Worm (Caenorhabditis elegans): ENCODE data around the gene clec-47.

clec-47 gene

DNA sequence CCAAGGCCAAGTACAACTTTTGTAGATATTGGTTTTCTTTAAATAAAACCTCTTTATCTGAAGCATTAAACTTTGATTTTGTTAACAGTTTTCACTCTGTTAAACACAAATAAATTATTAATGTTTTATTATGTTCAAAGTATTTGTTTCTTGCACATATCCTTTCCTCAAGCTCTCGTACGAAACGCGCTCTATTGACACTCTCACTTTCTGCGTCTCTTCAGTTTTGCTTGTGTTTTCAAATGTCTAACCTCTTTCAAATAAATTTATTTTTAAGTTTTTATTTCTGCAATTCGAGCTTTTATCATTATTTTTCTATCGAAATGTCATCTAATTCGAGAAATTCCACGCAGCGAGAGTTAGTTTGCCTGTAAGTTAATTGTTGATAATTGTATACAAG, 31.8 kb upstream of the clec-47 start, which contains the start of gene K08F9.4 (continued):
- TF ChIP-seq ceh-62 (tag; optimal IDR thresholded peaks at IDR 0.05) = no peak
- TF ChIP-seq nhr-77 (tag; optimal IDR thresholded peaks at IDR 0.05) = no peak
- no peak for TF ChIP-seq nhr-11 (tag; optimal IDR thresholded peaks at IDR 0.05)
- TF ChIP-seq jun-1 (tag; optimal IDR thresholded peaks at IDR 0.05) = no peak

ce11 chrV:15147776-15148175, 27.8 kb upstream of the clec-47 start, which contains the start of gene T09F5.20:
Gene T09F5.20 (minus strand): TSS chrV:15147876.
- TF ChIP-seq ceh-62 (tag; optimal IDR thresholded peaks at IDR 0.05) (no peak), madf-9 (GFP tag; conservative IDR thresholded peaks at IDR 0.05) (no peak), nhr-48 (tag; optimal IDR thresholded peaks at IDR 0.05) (no peak), nhr-28 (tag; optimal IDR thresholded peaks at IDR 0.05) (no peak), pqm-1 (tag; optimal IDR thresholded peaks at IDR 0.05) (no peak), ZK337.2 (GFP tag; IDR thresholded peaks at IDR 0.05) (no peak), dmd-8 (GFP tag; IDR thresholded peaks at IDR 0.05) (no peak), fos-1 (tag; optimal IDR thresholded peaks at IDR 0.05) (no peak), ztf-7 (tag; optimal IDR thresholded peaks at IDR 0.05) (no peak), zfp-3 (GFP tag; conservative IDR thresholded peaks at IDR 0.05) (no peak), T26A8.4 (GFP tag; IDR thresholded peaks at IDR 0.05) (no peak), nhr-111 (GFP tag; optimal IDR thresholded peaks at IDR 0.05) (no peak), sdz-12 (GFP tag; optimal IDR thresholded peaks at IDR 0.05) (no peak), T20F7.1 (GFP tag; optimal IDR thresholded peaks at IDR 0.05) (no peak), ceh-44 (GFP tag; IDR thresholded peaks at IDR 0.05) (no peak), skn-1 (tag; optimal IDR thresholded peaks at IDR 0.05) (no peak), dmd-9 (GFP tag; IDR thresholded peaks at IDR 0.05) (no peak), rbr-2 (tag; optimal IDR thresholded peaks at IDR 0.05) (no peak), D1046.2 (GFP tag; IDR thresholded peaks at IDR 0.05) (no peak)

ce11 chrV:15148800-15149199, 26.8 kb upstream of the clec-47 start, which contains the start of gene T09F5.1:
Gene T09F5.1 (plus strand): TSS chrV:15149100.
- TF ChIP-seq R02D3.7 (tag; optimal IDR thresholded peaks at IDR 0.05) (no peak), spr-1 (tag; optimal IDR thresholded peaks at IDR 0.05) (no peak), pqm-1 (tag; optimal IDR thresholded peaks at IDR 0.05) (no peak), hif-1 (tag; optimal IDR thresholded peaks at IDR 0.05) (no peak), fkh-10 (GFP tag; optimal IDR thresholded peaks at IDR 0.05) (no peak), mep-1 (tag; optimal IDR thresholded peaks at IDR 0.05) (no peak), unc-62 (GFP tag; optimal IDR thresholded peaks at IDR 0.05 in 1 of 2) (no peak), unc-62 (tag; optimal IDR thresholded peaks at IDR 0.05) (no peak), ama-1 (optimal IDR thresholded peaks at IDR 0.05) (no peak), ctbp-1 (GFP tag; IDR thresholded peaks at IDR 0.05) (no peak), mxl-3 (GFP tag; optimal IDR thresholded peaks at IDR 0.05) (no peak), zfp-3 (GFP tag; conservative IDR thresholded peaks at IDR 0.05) (no peak), rbr-2 (tag; optimal IDR thresholded peaks at IDR 0.05) (no peak), snpc-1.2 (GFP tag; IDR thresholded peaks at IDR 0.05) (no peak), ces-1 (GFP tag; optimal IDR thresholded peaks at IDR 0.05) (no peak), snpc-4 (tag; optimal IDR thresholded peaks at IDR 0.05) (no peak)

DNA sequence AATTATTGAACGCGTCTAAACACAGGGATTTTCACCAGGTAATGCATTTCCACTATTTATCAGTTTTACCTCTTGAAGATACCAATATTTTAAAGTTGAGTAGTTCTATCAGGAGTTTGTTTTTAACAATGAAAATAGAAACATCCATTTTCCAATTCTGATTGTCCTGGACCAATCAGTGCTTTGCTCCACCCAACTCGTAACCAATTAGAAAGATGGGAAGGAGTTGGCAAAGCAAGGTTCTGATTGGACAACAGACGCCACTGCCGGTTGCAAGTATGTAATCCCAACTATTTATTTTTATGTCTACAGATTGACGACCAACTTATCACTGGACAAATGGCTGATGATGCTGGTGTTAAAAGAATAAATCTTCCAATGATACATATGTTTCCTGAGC, 25.4 kb upstream of the clec-47 start:
- TF ChIP-seq ama-1 (optimal IDR thresholded peaks at IDR 0.05) (no peak), set-16 (GFP tag; IDR thresholded peaks at IDR 0.05) (no peak), nhr-11 (tag; optimal IDR thresholded peaks at IDR 0.05) (no peak), nhr-76 (tag; optimal IDR thresholded peaks at IDR 0.05) (no peak), egl-27 (tag; optimal IDR thresholded peaks at IDR 0.05) (no peak), nhr-48 (tag; optimal IDR thresholded peaks at IDR 0.05) (no peak), vab-7 (GFP tag; IDR thresholded peaks at IDR 0.05) (no peak), nhr-237 (tag; optimal IDR thresholded peaks at IDR 0.05) (no peak), daf-16 (GFP tag; optimal IDR thresholded peaks at IDR 0.05) (no peak), daf-16 (tag; optimal IDR thresholded peaks at IDR 0.05) (no peak), dmd-6 (GFP tag; IDR thresholded peaks at IDR 0.05) (no peak), lin-15B (tag; optimal IDR thresholded peaks at IDR 0.05) (no peak), nhr-102 (tag; optimal IDR thresholded peaks at IDR 0.05) (no peak), jun-1 (tag; optimal IDR thresholded peaks at IDR 0.05) (no peak), F26F4.8 (GFP tag; conservative IDR thresholded peaks at IDR 0.05) (no peak), ZK337.2 (GFP tag; IDR thresholded peaks at IDR 0.05) (no peak)

All from whole organism, L4 larva.